Worm (Caenorhabditis elegans) whole organism, early embryonic: Measurements from ENCODE around the gene ncx-7.

Experiments used
- F13C5.2 ChIP-seq: sonication (generic microtip); optimal IDR thresholded peaks from 2 replicates; lab custom pipeline; 2017; ENCODE audit warnings: mild to moderate bottlenecking, missing genetic modification characterization, inconsistent platforms, missing compliant biosample characterization
- ama-1 ChIP-seq: fragments of 150-350 bp; optimal IDR thresholded peaks from 2 replicates; lab custom pipeline; 2014
- ceh-13 ChIP-seq: fragments of 200-800 bp; sonication (Bioruptor generic); optimal IDR thresholded peaks from 2 replicates; lab custom pipeline; 2018; ENCODE audit warnings: mild to moderate bottlenecking, missing genetic modification characterization, missing compliant biosample characterization
- ets-7 ChIP-seq: sonication (generic microtip); optimal IDR thresholded peaks from 2 replicates; lab custom pipeline; 2016; ENCODE audit warnings: missing genotype, missing genetic modification characterization, missing compliant biosample characterization
- hmbx-1 ChIP-seq: sonication (generic microtip); optimal IDR thresholded peaks from 2 replicates; lab custom pipeline; 2016; ENCODE audit warnings: mild to moderate bottlenecking, missing genetic modification characterization, missing compliant biosample characterization
- pes-1 ChIP-seq: fragments of 200-800 bp; sonication (Bioruptor generic); IDR thresholded peaks from 2 replicates; pipeline ENCODE4 v1.3.6; 2022; ENCODE audit warnings: missing genetic modification reagents, missing genetic modification characterization, missing compliant biosample characterization
- tbx-37 ChIP-seq: fragments of 200-800 bp; sonication (Bioruptor generic); conservative IDR thresholded peaks from 2 replicates; pipeline ENCODE4 v1.3.6; 2022; ENCODE audit warnings: missing genetic modification reagents, missing genetic modification characterization, missing compliant biosample characterization

ce11 chrIII:9694474-9694873 lies 25.6 kb downstream of the ncx-7 start, which contains the start of gene set-3:
- TF ChIP-seq F13C5.2 (no peak), hmbx-1 (tag; lab: Kevin White, UChicago) (no peak), ama-1 (no peak), pes-1 (GFP tag; lab: Robert Waterston, UW) (no peak), tbx-37 (GFP tag; lab: Robert Waterston, UW) (no peak), ets-7 (no peak), ceh-13 (GFP tag; lab: Kevin White, UChicago) (no peak)
